Worm (Caenorhabditis elegans) whole organism, early embryonic: ENCODE results near the gene lin-31.

Experiments used
- B0310.2 ChIP-seq: sonication (generic microtip); optimal IDR thresholded peaks from 2 replicates; lab custom pipeline; 2016; ENCODE audit warnings: mild to moderate bottlenecking, missing genetic modification characterization, missing compliant biosample characterization
- ama-1 ChIP-seq: fragments of 150-350 bp; optimal IDR thresholded peaks from 2 replicates; lab custom pipeline; 2014
- ceh-13 ChIP-seq: fragments of 200-800 bp; sonication (Bioruptor generic); optimal IDR thresholded peaks from 2 replicates; lab custom pipeline; 2018; ENCODE audit warnings: mild to moderate bottlenecking, missing genetic modification characterization, missing compliant biosample characterization
- ets-7 ChIP-seq: sonication (generic microtip); optimal IDR thresholded peaks from 2 replicates; lab custom pipeline; 2016; ENCODE audit warnings: missing genotype, missing genetic modification characterization, missing compliant biosample characterization
- hmbx-1 ChIP-seq: sonication (generic microtip); optimal IDR thresholded peaks from 2 replicates; lab custom pipeline; 2016; ENCODE audit warnings: mild to moderate bottlenecking, missing genetic modification characterization, missing compliant biosample characterization
- hmg-4 ChIP-seq: fragments of 200-800 bp; sonication (Bioruptor generic); optimal IDR thresholded peaks from 2 replicates; lab custom pipeline; 2018; ENCODE audit warnings: mild to moderate bottlenecking, missing genetic modification characterization, missing compliant biosample characterization
- sea-1 ChIP-seq: fragments of 200-800 bp; sonication (Bioruptor generic); conservative IDR thresholded peaks from 2 replicates; pipeline ENCODE4 v1.3.6; 2022; ENCODE audit warnings: missing genetic modification characterization, missing compliant biosample characterization
- tbx-37 ChIP-seq: fragments of 200-800 bp; sonication (Bioruptor generic); conservative IDR thresholded peaks from 2 replicates; pipeline ENCODE4 v1.3.6; 2022; ENCODE audit warnings: missing genetic modification reagents, missing genetic modification characterization, missing compliant biosample characterization
- tra-4 ChIP-seq: sonication (generic microtip); optimal IDR thresholded peaks from 2 replicates; lab custom pipeline; 2017; ENCODE audit warnings: missing genetic modification characterization, missing compliant biosample characterization

ce11 chrII:4025462-4025861 lies 43.1 kb downstream of the lin-31 start, which contains the start of gene K07D4.5:
- TF ChIP-seq tra-4, result no peak
- no peak for TF ChIP-seq ceh-13 (GFP tag; lab: Kevin White, UChicago)
- TF ChIP-seq tbx-37 (GFP tag; lab: Robert Waterston, UW), result no peak
- TF ChIP-seq ets-7 (tag; lab: Kevin White, UChicago), result no peak
- no peak for TF ChIP-seq hmbx-1 (tag; lab: Kevin White, UChicago)
- no peak for TF ChIP-seq ama-1 (lab: Kevin White, UChicago)
- no peak for TF ChIP-seq sea-1
- no peak for TF ChIP-seq hmg-4
- TF ChIP-seq B0310.2 (tag; lab: Kevin White, UChicago), result no peak
